Fruit fly (Drosophila melanogaster): ENCODE data around the gene yps.

The yps gene

DNA sequence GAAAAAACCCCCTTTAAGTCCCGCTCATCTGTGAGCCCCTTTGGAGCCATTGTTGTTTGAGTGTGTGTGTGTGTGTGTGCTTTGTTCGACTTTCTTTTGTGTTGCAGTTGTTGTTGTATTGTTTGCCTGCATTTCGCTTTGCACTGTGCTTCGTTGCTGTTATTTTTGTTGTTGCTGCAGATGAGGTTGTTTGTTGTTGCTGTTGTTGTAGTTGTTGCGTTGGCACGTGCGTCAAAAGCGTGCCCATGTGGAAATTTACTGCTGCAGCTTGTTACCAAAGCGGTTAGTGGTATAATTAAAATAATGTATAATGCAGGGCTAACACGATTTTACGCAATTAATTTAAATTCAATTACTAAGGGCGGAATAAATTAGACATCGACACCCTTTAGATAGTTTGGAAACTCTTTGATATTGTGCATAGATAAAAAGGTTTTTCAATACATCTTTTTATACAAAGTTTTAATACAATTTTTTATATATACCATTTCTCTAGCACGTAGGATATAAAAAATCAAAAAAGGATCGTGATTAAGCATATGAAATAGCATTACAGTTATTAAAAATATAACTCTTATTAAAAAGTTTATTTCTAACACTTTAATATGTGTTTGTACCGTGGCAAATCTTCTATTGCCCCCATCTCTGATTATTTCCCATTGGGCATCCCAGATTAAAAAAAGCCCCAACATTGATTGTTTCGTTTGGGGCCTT lies 34.6 kb downstream of the yps start:
- TF ChIP-seq Sin3A (optimal IDR thresholded peaks at IDR 0.05) (no peak), ttk (optimal IDR thresholded peaks at IDR 0.05) (no peak)

DNA sequence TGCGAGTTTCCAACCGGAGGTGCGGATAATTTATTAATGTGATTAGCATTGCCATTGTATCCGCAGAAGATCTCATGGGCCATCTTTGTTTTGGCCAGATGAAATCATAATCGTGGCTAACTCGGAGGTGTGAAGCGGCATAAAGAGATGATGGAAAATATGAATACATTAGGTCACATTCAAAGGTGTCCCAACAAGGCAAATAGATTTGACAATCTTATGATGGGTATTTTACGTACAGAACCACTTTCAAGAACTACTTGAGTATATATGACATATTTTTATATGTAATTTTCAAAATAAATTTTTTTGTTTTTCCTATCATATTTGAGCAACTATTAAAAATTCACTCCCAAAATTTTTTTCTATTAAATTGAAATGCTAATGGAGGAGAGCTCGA lies 36.6 kb downstream of the yps start, which contains the start of gene CG17154:
CG17154 (plus strand) TSS at position 301 of the 400 bp plus-strand sequence.
- TF ChIP-seq psq (optimal IDR thresholded peaks at IDR 0.05), result no peak
- TF ChIP-seq insv (optimal IDR thresholded peaks at IDR 0.05), result no peak
- no peak for TF ChIP-seq h (optimal IDR thresholded peaks at IDR 0.05)
- TF ChIP-seq Myc (optimal IDR thresholded peaks at IDR 0.05), result no peak
- TF ChIP-seq ttk (optimal IDR thresholded peaks at IDR 0.05), result no peak

DNA sequence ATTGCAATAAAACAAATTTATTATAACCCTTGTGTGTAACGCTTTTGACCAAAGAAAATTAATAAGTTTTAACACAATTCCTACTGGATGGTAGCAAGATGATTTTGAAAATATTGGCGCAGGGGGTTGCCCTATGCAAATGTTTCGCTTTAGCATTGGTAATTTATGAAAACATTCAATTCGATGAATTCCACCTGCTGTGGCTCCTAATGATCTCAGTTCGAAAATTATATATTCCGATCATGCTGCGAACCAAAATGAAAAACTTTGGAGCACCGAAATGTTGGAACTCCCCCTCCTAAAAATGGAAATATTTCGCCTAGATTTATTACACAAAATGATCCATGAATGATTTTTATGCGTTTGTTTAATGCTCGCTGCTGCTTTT lies 39.3 kb downstream of the yps start:
- TF ChIP-seq h (optimal IDR thresholded peaks at IDR 0.05) (no peak), ttk (optimal IDR thresholded peaks at IDR 0.05) (no peak), Sin3A (optimal IDR thresholded peaks at IDR 0.05) (no peak), Myc (optimal IDR thresholded peaks at IDR 0.05) (no peak), psq (optimal IDR thresholded peaks at IDR 0.05) (no peak), insv (optimal IDR thresholded peaks at IDR 0.05) (no peak)

DNA sequence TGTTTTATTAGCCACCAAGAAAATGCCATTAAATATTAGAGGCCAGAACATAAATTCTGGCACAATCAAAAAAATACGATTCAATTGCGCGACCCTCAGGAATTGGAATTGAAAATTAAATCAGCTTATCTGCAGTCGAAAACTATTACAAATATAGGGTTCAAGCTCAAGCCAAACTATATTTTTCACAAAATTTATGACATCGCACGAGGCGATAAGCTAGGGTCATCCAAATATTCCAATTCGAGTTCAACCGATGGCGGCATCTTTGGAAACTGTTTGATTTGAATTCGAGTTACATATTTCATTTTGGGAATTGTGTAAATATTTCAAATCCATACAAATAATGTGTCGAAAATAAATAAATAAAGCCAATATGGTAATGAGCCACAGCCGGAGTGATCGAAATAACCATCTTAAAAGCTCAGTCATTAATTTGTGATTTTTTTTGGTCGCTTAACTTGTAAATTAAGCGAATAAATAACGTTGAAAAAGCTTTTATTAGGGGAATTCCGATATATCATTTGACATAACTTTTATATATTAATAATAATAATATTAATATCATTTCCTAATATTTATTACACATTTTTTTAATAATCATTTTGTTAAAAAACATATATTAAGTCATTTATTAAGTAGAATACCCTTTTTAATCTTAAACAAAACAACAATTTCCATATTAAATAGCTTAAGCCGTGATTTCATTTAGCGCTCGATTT lies 39.8 kb downstream of the yps start:
- TF ChIP-seq h (optimal IDR thresholded peaks at IDR 0.05), result no peak
- no peak for TF ChIP-seq Sin3A (optimal IDR thresholded peaks at IDR 0.05)
- no peak for TF ChIP-seq psq (optimal IDR thresholded peaks at IDR 0.05)

DNA sequence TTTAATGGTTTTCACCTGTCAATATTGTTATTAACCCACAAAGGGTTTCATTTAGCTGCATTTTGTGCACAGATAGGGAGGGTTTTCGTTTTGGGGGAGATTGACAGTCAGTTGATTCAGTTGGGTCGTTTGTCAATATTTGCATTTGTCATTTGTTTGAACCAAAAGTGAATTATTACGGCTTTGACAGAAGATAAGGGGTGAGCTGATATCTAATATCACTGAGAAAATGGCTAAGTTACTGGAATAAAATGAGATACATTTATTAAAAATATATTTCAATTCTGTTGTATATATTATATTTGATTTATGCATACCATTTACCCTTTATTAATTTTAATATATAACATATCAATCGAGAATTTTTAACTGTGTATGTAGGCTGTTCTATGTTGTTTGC lies 41.1 kb downstream of the yps start:
- TF ChIP-seq insv (optimal IDR thresholded peaks at IDR 0.05), result no peak
- TF ChIP-seq Myc (optimal IDR thresholded peaks at IDR 0.05), result no peak
- no peak for TF ChIP-seq h (optimal IDR thresholded peaks at IDR 0.05)
- TF ChIP-seq Sin3A (optimal IDR thresholded peaks at IDR 0.05), result no peak
- no peak for TF ChIP-seq psq (optimal IDR thresholded peaks at IDR 0.05)
- no peak for TF ChIP-seq ttk (optimal IDR thresholded peaks at IDR 0.05)

DNA sequence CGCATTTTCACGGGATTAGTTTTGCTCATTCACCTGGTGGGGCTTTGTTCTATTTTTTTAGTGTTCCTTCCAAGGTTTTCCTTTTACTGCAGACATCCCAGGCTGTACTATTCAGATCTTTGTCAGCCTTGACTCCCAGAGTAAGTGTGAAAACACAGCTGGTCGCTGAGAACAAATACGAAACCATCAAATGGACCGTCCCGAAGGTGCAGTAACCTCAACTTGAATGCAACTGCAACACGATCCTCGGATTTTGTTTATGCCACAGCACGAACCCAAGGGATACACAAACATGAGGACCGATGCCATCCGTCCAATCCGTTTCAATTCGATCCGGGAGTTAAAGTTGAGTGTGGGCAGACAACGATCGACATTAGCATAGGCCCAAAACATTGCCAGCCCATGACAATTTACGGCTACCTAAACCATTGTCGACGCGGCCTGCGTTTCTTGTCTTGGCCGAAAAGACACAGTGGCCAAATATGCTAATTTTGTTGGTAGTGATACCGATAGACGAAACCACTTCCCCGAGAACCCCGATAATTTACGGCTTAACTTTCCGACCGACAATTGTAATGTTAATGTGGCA lies 41.8 kb downstream of the yps start:
- TF ChIP-seq Myc (optimal IDR thresholded peaks at IDR 0.05) (no peak), h (optimal IDR thresholded peaks at IDR 0.05) (no peak), Sin3A (optimal IDR thresholded peaks at IDR 0.05) (no peak), ttk (optimal IDR thresholded peaks at IDR 0.05) (no peak), insv (optimal IDR thresholded peaks at IDR 0.05) (no peak), psq (optimal IDR thresholded peaks at IDR 0.05) (no peak)

DNA sequence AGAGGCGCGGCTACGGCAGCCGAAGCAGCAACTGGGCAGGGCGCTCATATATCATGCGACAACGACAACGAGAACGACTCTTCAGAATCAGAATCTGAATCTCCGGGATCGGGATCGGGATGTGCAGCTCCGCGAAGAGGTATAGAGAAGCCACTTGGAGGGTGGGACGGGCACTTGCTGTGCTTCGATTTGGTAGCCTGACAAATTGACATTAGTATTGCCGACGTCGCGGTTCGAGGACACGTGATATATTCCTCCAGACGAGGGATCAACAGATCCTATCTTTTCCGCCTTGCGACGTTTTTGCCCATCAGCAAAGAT lies 42.5 kb downstream of the yps start:
- TF ChIP-seq h (optimal IDR thresholded peaks at IDR 0.05) (no peak), ttk (optimal IDR thresholded peaks at IDR 0.05) (no peak), Myc (optimal IDR thresholded peaks at IDR 0.05) (no peak), Sin3A (optimal IDR thresholded peaks at IDR 0.05) (no peak), psq (optimal IDR thresholded peaks at IDR 0.05) (no peak), insv (optimal IDR thresholded peaks at IDR 0.05) (no peak)

DNA sequence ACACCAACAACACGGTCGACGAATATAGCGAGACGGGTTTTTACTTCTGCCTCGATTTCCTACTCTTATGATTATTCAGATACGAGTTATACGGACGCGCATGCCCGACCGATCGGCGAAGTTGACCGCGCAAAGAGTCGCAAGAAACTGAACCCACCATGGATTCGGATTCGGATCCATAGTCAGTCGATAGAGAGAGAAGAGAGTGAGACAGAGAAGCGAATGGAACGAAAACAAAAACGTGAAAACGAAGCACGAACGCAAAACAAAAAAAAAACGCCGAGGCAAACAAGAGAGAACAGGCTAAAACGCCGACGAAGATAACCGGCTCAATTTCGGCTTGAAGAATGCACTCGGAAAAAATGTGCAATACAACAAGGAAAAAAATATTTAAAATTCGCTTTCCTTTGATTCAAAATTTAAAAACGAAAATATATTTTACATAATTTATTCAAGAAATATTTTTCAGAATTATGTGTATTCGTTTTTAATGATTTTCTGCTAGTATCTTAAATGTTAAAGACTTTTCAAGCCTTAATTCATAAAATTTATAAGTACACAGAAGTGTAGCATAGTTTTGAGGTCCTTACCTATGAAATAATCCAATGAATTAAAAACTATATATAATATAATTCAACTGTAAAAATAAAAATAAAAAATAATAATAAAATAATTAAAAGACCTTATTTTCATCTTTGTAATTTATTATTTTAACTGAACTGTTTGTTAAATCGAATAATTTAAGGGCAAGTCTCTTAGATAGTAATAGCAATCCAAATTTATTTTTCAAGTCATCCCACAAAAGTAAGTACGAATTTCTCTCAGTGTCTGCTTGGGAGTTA lies 43.0 kb downstream of the yps start, which contains the start of gene Sema5c:
Sema5c (minus strand) TSS at position 152 of the 842 bp plus-strand sequence.
- no peak for TF ChIP-seq h (optimal IDR thresholded peaks at IDR 0.05)

DNA sequence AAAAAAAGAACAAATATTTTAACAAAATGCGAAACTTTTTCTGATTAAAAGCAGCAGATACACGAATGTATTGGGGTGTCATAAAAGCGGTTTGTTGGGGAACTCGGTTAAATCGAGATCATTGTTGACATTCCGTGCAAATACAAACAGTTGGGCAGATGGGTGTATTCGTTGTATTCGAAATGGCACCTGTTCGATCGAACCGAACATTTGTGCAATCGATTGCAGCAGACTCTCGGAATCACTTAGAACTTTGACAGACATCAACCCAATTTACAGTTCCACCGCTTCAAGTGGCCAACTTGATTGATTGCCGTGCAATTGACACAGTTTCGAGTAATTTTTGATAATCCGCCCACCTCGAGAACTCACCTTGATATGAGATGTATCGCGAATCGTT lies 44.5 kb downstream of the yps start:
- TF ChIP-seq psq (optimal IDR thresholded peaks at IDR 0.05) (no peak), insv (optimal IDR thresholded peaks at IDR 0.05) (no peak), Sin3A (optimal IDR thresholded peaks at IDR 0.05) (no peak), Myc (optimal IDR thresholded peaks at IDR 0.05) (no peak), h (optimal IDR thresholded peaks at IDR 0.05) (no peak), ttk (optimal IDR thresholded peaks at IDR 0.05) (no peak)

DNA sequence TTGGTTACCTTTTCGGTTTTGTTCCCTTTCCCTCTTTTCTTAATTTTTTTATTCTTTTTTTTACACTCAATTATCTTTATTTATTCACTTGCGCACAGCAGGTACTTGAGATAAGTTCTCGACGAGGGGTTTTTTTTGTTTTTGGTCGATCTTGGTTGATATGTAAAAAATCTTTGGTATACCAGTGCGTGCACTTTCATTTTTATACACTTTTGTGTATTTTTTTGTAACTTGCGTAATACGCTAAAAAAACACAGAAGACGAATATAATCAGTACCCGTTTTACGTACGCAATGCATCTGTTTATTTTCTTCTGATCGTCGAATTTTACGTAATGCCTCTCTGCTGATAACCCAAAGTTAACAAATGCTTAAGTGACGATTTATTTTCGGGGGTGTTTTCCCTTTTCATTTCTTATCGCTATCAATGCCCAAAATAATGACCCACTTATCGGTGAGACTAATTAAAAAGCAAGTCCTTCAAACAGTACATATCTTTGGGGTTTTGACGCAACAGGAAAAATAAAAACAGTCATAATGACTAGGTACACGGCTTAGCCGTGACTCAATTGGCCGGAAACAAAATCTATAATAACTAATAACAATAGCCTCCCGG lies 45.5 kb downstream of the yps start:
- TF ChIP-seq ttk (optimal IDR thresholded peaks at IDR 0.05) (no peak), h (optimal IDR thresholded peaks at IDR 0.05) (no peak), Myc (optimal IDR thresholded peaks at IDR 0.05) (no peak), Sin3A (optimal IDR thresholded peaks at IDR 0.05) (no peak), psq (optimal IDR thresholded peaks at IDR 0.05) (no peak), insv (optimal IDR thresholded peaks at IDR 0.05) (no peak)

DNA sequence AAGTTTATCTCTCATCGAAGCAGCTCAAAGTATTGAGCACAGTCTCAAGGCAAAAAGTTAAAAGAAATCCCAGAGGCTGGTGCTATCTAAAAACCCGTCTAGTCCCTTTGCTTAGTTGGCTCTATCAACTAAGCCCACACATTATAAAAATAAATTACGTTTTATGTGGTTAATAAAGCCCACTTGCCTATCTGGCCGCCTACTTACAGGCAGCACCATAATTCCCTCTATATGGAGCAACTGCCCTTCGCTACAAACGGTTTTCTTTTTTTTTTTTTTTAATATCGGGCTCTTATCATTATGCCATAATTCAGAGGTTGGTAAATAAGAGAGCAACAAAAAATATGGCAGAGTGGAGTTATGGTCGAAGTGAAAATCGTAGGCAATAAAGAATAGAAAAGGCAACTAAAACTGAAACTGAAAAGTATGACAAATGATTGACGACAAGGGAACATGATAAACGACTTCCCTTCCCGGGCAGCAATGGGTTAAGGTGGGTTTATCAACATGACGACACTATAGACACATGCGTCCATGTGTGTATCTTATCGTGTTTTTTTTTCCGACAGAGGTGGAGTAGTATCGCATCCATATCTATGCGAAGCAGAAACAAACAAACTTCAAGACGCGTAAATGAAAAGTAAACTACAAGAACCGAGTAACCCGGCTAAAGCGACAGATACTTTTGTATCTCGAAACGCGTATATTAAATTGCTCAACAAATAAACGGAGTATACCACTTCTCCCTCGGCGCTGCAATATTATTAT lies 46.2 kb downstream of the yps start:
- no peak for TF ChIP-seq insv (optimal IDR thresholded peaks at IDR 0.05)
- no peak for TF ChIP-seq psq (optimal IDR thresholded peaks at IDR 0.05)
- no peak for TF ChIP-seq Myc (optimal IDR thresholded peaks at IDR 0.05)
- TF ChIP-seq Sin3A (optimal IDR thresholded peaks at IDR 0.05), result no peak
- TF ChIP-seq ttk (optimal IDR thresholded peaks at IDR 0.05), result no peak
- TF ChIP-seq h (optimal IDR thresholded peaks at IDR 0.05), result no peak
